Fruit fly (Drosophila melanogaster): ENCODE data around the gene CG14957.

Gene CG14957

dm6 chr3L:3218859-3219258 lies 31.5 kb downstream of the CG14957 start, which contains the start of the genes hob and nSMase (continued):
- TF ChIP-seq CG34376 (GFP tag; optimal IDR thresholded peaks at IDR 0.05), result peak; percentile 37
- peak; percentile 95 for TF ChIP-seq gfzf (GFP tag; optimal IDR thresholded peaks at IDR 0.05)
- peak; percentile 28 for TF ChIP-seq Hsf (GFP tag; optimal IDR thresholded peaks at IDR 0.05)
- TF ChIP-seq caup (GFP tag; optimal IDR thresholded peaks at IDR 0.05; ENCODE audit: severe bottlenecking), result peak; percentile 3
- TF ChIP-seq CG34422 (GFP tag; IDR thresholded peaks at IDR 0.05), result peak; percentile 7; the same call in 1 of the 3 replicates
- TF ChIP-seq CG9797 (GFP tag; optimal IDR thresholded peaks at IDR 0.05), result peak; percentile 83
- peak; percentile 55 for TF ChIP-seq phol (tag; optimal IDR thresholded peaks at IDR 0.05)
- TF ChIP-seq row (GFP tag; IDR thresholded peaks at IDR 0.05), result peak; percentile 44
- peak; percentile 43 for TF ChIP-seq CG2120 (GFP tag; optimal IDR thresholded peaks at IDR 0.05)
- TF ChIP-seq salm (tag; optimal IDR thresholded peaks at IDR 0.05), result no peak
- peak; percentile 58 for TF ChIP-seq nmo (GFP tag; optimal IDR thresholded peaks at IDR 0.05)
- TF ChIP-seq CG13775 (GFP tag; optimal IDR thresholded peaks at IDR 0.05), result peak; percentile 22
- TF ChIP-seq Lhr (GFP tag; optimal IDR thresholded peaks at IDR 0.05), result peak; percentile 52
- TF ChIP-seq CG7928 (GFP tag; optimal IDR thresholded peaks at IDR 0.05), result peak; percentile 86
- peak; percentile 37; the same call in 1 of the 3 replicates for TF ChIP-seq knrl (GFP tag; IDR thresholded peaks at IDR 0.05; ENCODE audit: partially characterized antibody)
- TF ChIP-seq CHES-1-like (GFP tag; optimal IDR thresholded peaks at IDR 0.05), result peak; percentile 66
- TF ChIP-seq NK7.1 (GFP tag; optimal IDR thresholded peaks at IDR 0.05), result no peak
- TF ChIP-seq Optix (GFP tag; IDR thresholded peaks at IDR 0.05), result no peak
- no peak for TF ChIP-seq mam (GFP tag; optimal IDR thresholded peaks at IDR 0.05)
- TF ChIP-seq CG33213 (GFP tag; optimal IDR thresholded peaks at IDR 0.05), result no peak
- TF ChIP-seq Stat92E (GFP tag; optimal IDR thresholded peaks at IDR 0.05), result peak in 1 of 3 experiments; percentile 40
- peak; percentile 72 for TF ChIP-seq CG15514 (GFP tag; optimal IDR thresholded peaks at IDR 0.05)
- TF ChIP-seq trem (tag; optimal IDR thresholded peaks at IDR 0.05), result peak; percentile 70
- TF ChIP-seq CG14860 (GFP tag; IDR thresholded peaks at IDR 0.05; ENCODE audit: partially characterized antibody), result no peak
- peak; percentile 61; the same call in 1 of the 2 replicates for TF ChIP-seq E2f2 (GFP tag; IDR thresholded peaks at IDR 0.05)
- TF ChIP-seq pzg (GFP tag; optimal IDR thresholded peaks at IDR 0.05), result peak; percentile 84
- peak; percentile 42 for TF ChIP-seq BEAF-32 (GFP tag; optimal IDR thresholded peaks at IDR 0.05)
- TF ChIP-seq Blimp-1 (GFP tag; optimal IDR thresholded peaks at IDR 0.05), result peak; percentile 23
- peak; percentile 69 for TF ChIP-seq MBD-R2 (GFP tag; IDR thresholded peaks at IDR 0.05)
- TF ChIP-seq ftz-f1 (GFP tag; optimal IDR thresholded peaks at IDR 0.05), result peak; percentile 27
- TF ChIP-seq disco-r (GFP tag; optimal IDR thresholded peaks at IDR 0.05), result no peak
- peak; percentile 31; the same call in 1 of the 2 replicates for TF ChIP-seq CG3847 (GFP tag; IDR thresholded peaks at IDR 0.05)

dm6 chr3L:3222643-3223389 lies 35.5 kb downstream of the CG14957 start, which contains the start of the genes RpL28 and eIF1:
RpL28 (minus strand) TSS chr3L:3222960.
eIF1 (plus strand) TSS chr3L:3223341.
- peak; percentile 85 for TF ChIP-seq CG7556 (GFP tag; optimal IDR thresholded peaks at IDR 0.05)
- TF ChIP-seq CHES-1-like (GFP tag; optimal IDR thresholded peaks at IDR 0.05), result peak; percentile 91
- TF ChIP-seq CG33557 (GFP tag; optimal IDR thresholded peaks at IDR 0.05), result peak; percentile 90
- peak; percentile 68 for TF ChIP-seq CG31388 (GFP tag; optimal IDR thresholded peaks at IDR 0.05)
- TF ChIP-seq dm (GFP tag; optimal IDR thresholded peaks at IDR 0.05), result peak; percentile 96
- TF ChIP-seq CG2678 (tag; optimal IDR thresholded peaks at IDR 0.05), result peak; percentile 83
- peak; percentile 87 for TF ChIP-seq CG3065 (GFP tag; optimal IDR thresholded peaks at IDR 0.05)
- peak; percentile 66 for TF ChIP-seq CG4404 (GFP tag; IDR thresholded peaks at IDR 0.05)
- TF ChIP-seq Ssrp (tag; optimal IDR thresholded peaks at IDR 0.05), result peak; percentile 77
- TF ChIP-seq Tbp (GFP tag; optimal IDR thresholded peaks at IDR 0.05), result peak; percentile 18
- TF ChIP-seq sc (optimal IDR thresholded peaks at IDR 0.05), result no peak
- peak; percentile 92 for TF ChIP-seq sc (GFP tag; optimal IDR thresholded peaks at IDR 0.05)
- TF ChIP-seq Stat92E (GFP tag; optimal IDR thresholded peaks at IDR 0.05), result peak in 1 of 3 experiments; percentile 1
- TF ChIP-seq lmd (GFP tag; IDR thresholded peaks at IDR 0.05), result peak; percentile 82
- TF ChIP-seq CG5180 (GFP tag; optimal IDR thresholded peaks at IDR 0.05), result peak; percentile 81
- TF ChIP-seq klu (GFP tag; IDR thresholded peaks at IDR 0.05), result peak; percentile 81
- TF ChIP-seq CG11247 (GFP tag; IDR thresholded peaks at IDR 0.05), result peak; percentile 87
- TF ChIP-seq kay (GFP tag; optimal IDR thresholded peaks at IDR 0.05), result peak; percentile 61
- TF ChIP-seq sima (GFP tag; optimal IDR thresholded peaks at IDR 0.05), result peak; percentile 46
- TF ChIP-seq BEAF-32 (GFP tag; optimal IDR thresholded peaks at IDR 0.05), result peak; percentile 96

Data from whole organism, embryonic.